Fruit fly (Drosophila melanogaster) whole organism, embryonic: ENCODE measurements around the gene CG3534.

Experiments used
- Bgb ChIP-seq: fragments of 200-800 bp; sonication (Bioruptor generic); IDR thresholded peaks from 2 replicates; pipeline ENCODE4 v1.3.6; 2022; ENCODE audit warnings: missing biosample characterization, missing genetic modification characterization; ENCODE audit not compliant: partially characterized antibody
- C15 ChIP-seq: fragments of 200-800 bp; sonication (Bioruptor generic); IDR thresholded peaks from 3 replicates; pipeline ENCODE4 v1.3.6; 2022; ENCODE audit warnings: missing biosample characterization, missing genetic modification characterization
- CG12659 ChIP-seq: fragments of 200-800 bp; sonication (Bioruptor generic); optimal IDR thresholded peaks from 3 replicates; lab custom pipeline; 2017; ENCODE audit warnings: mild to moderate bottlenecking, missing biosample characterization, missing genetic modification reagents, missing genetic modification characterization
- CG14050 ChIP-seq: fragments of 200-800 bp; sonication (Bioruptor generic); IDR thresholded peaks from 3 replicates; pipeline ENCODE4 v1.3.6; 2022; ENCODE audit warnings: missing biosample characterization, missing genetic modification characterization
- CG14667 ChIP-seq: fragments of 200-800 bp; sonication (Bioruptor generic); IDR thresholded peaks from 2 replicates; pipeline ENCODE4 v1.3.6; 2022; ENCODE audit warnings: missing biosample characterization, missing genetic modification characterization
- CG15479 ChIP-seq: fragments of 200-800 bp; sonication (Bioruptor generic); optimal IDR thresholded peaks from 3 replicates; lab custom pipeline; 2019; ENCODE audit warnings: missing biosample characterization, mild to moderate bottlenecking, missing genetic modification characterization, moderate library complexity
- CG15514 ChIP-seq: fragments of 200-800 bp; sonication (Bioruptor generic); optimal IDR thresholded peaks from 3 replicates; lab custom pipeline; 2017; ENCODE audit warnings: missing biosample characterization, missing genetic modification characterization, mild to moderate bottlenecking, moderate library complexity, missing genetic modification reagents
- CG17186 ChIP-seq: fragments of 200-800 bp; sonication (Bioruptor generic); optimal IDR thresholded peaks from 3 replicates; lab custom pipeline; 2017; ENCODE audit warnings: missing biosample characterization, missing genetic modification reagents, missing genetic modification characterization
- CG17912 ChIP-seq: fragments of 200-800 bp; sonication (Bioruptor generic); optimal IDR thresholded peaks from 2 replicates; lab custom pipeline; 2018; ENCODE audit warnings: missing biosample characterization, mild to moderate bottlenecking, missing genetic modification characterization
- CG43689 ChIP-seq: fragments of 200-800 bp; sonication (Bioruptor generic); IDR thresholded peaks from 2 replicates; pipeline ENCODE4 v1.3.6; 2022; ENCODE audit warnings: missing biosample characterization, missing genetic modification characterization
- CG4617 ChIP-seq: fragments of 200-800 bp; sonication (Bioruptor generic); optimal IDR thresholded peaks from 3 replicates; lab custom pipeline; 2016; ENCODE audit warnings: missing biosample characterization, missing genetic modification characterization, borderline replicate concordance
- CG4707 ChIP-seq: fragments of 200-800 bp; sonication (Bioruptor generic); optimal IDR thresholded peaks from 2 replicates; lab custom pipeline; 2018; ENCODE audit warnings: missing biosample characterization, mild to moderate bottlenecking, missing genetic modification characterization, moderate library complexity
- CG8924 ChIP-seq: fragments of 200-800 bp; optimal IDR thresholded peaks from 3 replicates; lab custom pipeline; 2019; ENCODE audit warnings: missing biosample characterization, mild to moderate bottlenecking, missing genetic modification characterization, moderate library complexity
- Dll ChIP-seq: fragments of 200-800 bp; sonication (Bioruptor generic); IDR thresholded peaks from 4 replicates; pipeline ENCODE4 v1.3.6; 2022; ENCODE audit warnings: missing biosample characterization, missing genetic modification characterization; ENCODE audit not compliant: partially characterized antibody
- Doc3 ChIP-seq: fragments of 200-800 bp; sonication (Bioruptor generic); IDR thresholded peaks from 3 replicates; pipeline ENCODE4 v1.3.6; 2022; ENCODE audit warnings: missing biosample characterization, missing genetic modification characterization; ENCODE audit not compliant: partially characterized antibody
- Dp ChIP-seq: fragments of 200-800 bp; sonication (Bioruptor generic); optimal IDR thresholded peaks from 2 replicates; lab custom pipeline; 2018; ENCODE audit warnings: missing biosample characterization, mild to moderate bottlenecking, missing genetic modification characterization, moderate library complexity
- Drgx ChIP-seq: fragments of 200-800 bp; sonication (Bioruptor generic); IDR thresholded peaks from 2 replicates; pipeline ENCODE4 v1.3.6; 2022; ENCODE audit warnings: missing biosample characterization, missing genetic modification characterization
- Eip74EF ChIP-seq, 2 experiments: fragments of 200-800 bp in 1 of 2; fragments of >200 bp in 1 of 2; sonication (Bioruptor generic) in 1 of 2; optimal IDR thresholded peaks; 2 replicates each; lab custom pipeline; 2017 to 2019; ENCODE audit warnings: missing biosample characterization in 2 of 2, missing genetic modification characterization in 2 of 2, mild to moderate bottlenecking in 1 of 2, moderate library complexity in 1 of 2
- Elba2 ChIP-seq: fragments of 200-800 bp; sonication (Bioruptor generic); optimal IDR thresholded peaks from 3 replicates; lab custom pipeline; 2016; ENCODE audit warnings: missing biosample characterization, missing genetic modification characterization
- Ets97D ChIP-seq: fragments of 200-800 bp; sonication (Bioruptor generic); optimal IDR thresholded peaks from 3 replicates; lab custom pipeline; 2016; ENCODE audit warnings: missing biosample characterization, missing genetic modification characterization
- Hey ChIP-seq: fragments of 200-800 bp; sonication (Bioruptor generic); optimal IDR thresholded peaks from 3 replicates; lab custom pipeline; 2018; ENCODE audit warnings: missing biosample characterization, mild to moderate bottlenecking, missing genetic modification characterization
- Hr3 ChIP-seq: fragments of 200-800 bp; sonication (Bioruptor generic); optimal IDR thresholded peaks from 3 replicates; lab custom pipeline; 2016; ENCODE audit warnings: missing biosample characterization, missing genetic modification characterization
- MESR4 ChIP-seq: fragments of 200-800 bp; sonication (Bioruptor generic); optimal IDR thresholded peaks from 2 replicates; lab custom pipeline; 2018; ENCODE audit warnings: missing biosample characterization, mild to moderate bottlenecking, missing genetic modification characterization, moderate library complexity
- Mad ChIP-seq: fragments of 200-800 bp; sonication (Bioruptor generic); optimal IDR thresholded peaks from 2 replicates; lab custom pipeline; 2016; ENCODE audit warnings: missing biosample characterization, missing genetic modification characterization
- Med ChIP-seq: fragments of 200-800 bp; sonication (Bioruptor generic); peaks from one replicate; lab custom pipeline; 2016; ENCODE audit warnings: missing biosample characterization, missing genetic modification characterization, mild to moderate bottlenecking, inconsistent platforms, moderate library complexity
- NC2β ChIP-seq: fragments of 200-800 bp; sonication (Bioruptor generic); optimal IDR thresholded peaks from 2 replicates; lab custom pipeline; 2016; ENCODE audit warnings: missing biosample characterization, missing genetic modification characterization
- NFAT ChIP-seq: fragments of 200-800 bp; sonication (Bioruptor generic); IDR thresholded peaks from 2 replicates; pipeline ENCODE4 v1.3.6; 2022; ENCODE audit warnings: missing biosample characterization, missing genetic modification characterization
- NK7.1 ChIP-seq: fragments of 200-800 bp; sonication (Bioruptor generic); optimal IDR thresholded peaks from 3 replicates; lab custom pipeline; 2016; ENCODE audit warnings: missing biosample characterization, missing genetic modification characterization
- Poxn ChIP-seq: fragments of 200-800 bp; sonication (Bioruptor generic); IDR thresholded peaks from 2 replicates; pipeline ENCODE4 v1.3.6; 2022; ENCODE audit warnings: missing biosample characterization, missing genetic modification characterization
- amos ChIP-seq: fragments of 200-800 bp; sonication (Bioruptor generic); IDR thresholded peaks from 2 replicates; pipeline ENCODE4 v1.3.6; 2022; ENCODE audit warnings: missing biosample characterization, missing genetic modification characterization; ENCODE audit not compliant: partially characterized antibody
- disco-r ChIP-seq: fragments of 200-800 bp; sonication (Bioruptor generic); optimal IDR thresholded peaks from 2 replicates; lab custom pipeline; 2016; ENCODE audit warnings: missing biosample characterization, missing genetic modification characterization
- dm ChIP-seq: fragments of 200-800 bp; sonication (Bioruptor generic); optimal IDR thresholded peaks from 3 replicates; lab custom pipeline; 2016; ENCODE audit warnings: missing biosample characterization, missing genetic modification characterization
- fd96Cb ChIP-seq: fragments of 200-800 bp; sonication (Bioruptor generic); optimal IDR thresholded peaks from 2 replicates; lab custom pipeline; 2018; ENCODE audit warnings: missing biosample characterization, mild to moderate bottlenecking, missing genetic modification characterization, moderate library complexity
- gsb ChIP-seq: fragments of 200-800 bp; sonication (Bioruptor generic); IDR thresholded peaks from 2 replicates; pipeline ENCODE4 v1.3.6; 2022; ENCODE audit warnings: missing biosample characterization, missing genetic modification characterization
- her ChIP-seq: fragments of 200-800 bp; sonication (Bioruptor generic); optimal IDR thresholded peaks from 2 replicates; lab custom pipeline; 2016; ENCODE audit warnings: missing biosample characterization, missing genetic modification characterization
- knrl ChIP-seq: fragments of 200-800 bp; sonication (Bioruptor generic); IDR thresholded peaks from 3 replicates; pipeline ENCODE4 v1.3.6; 2022; ENCODE audit warnings: missing biosample characterization, missing genetic modification characterization; ENCODE audit not compliant: partially characterized antibody
- mld ChIP-seq: fragments of 200-800 bp; sonication (Bioruptor generic); IDR thresholded peaks from 3 replicates; pipeline ENCODE4 v1.3.6; 2022; ENCODE audit warnings: missing biosample characterization, missing genetic modification characterization; ENCODE audit not compliant: partially characterized antibody
- nmo ChIP-seq: fragments of 200-800 bp; sonication (Bioruptor generic); optimal IDR thresholded peaks from 2 replicates; lab custom pipeline; 2018; ENCODE audit warnings: missing biosample characterization, mild to moderate bottlenecking, missing genetic modification characterization, moderate library complexity
- oc ChIP-seq: fragments of 200-800 bp; sonication (Bioruptor generic); optimal IDR thresholded peaks from 2 replicates; lab custom pipeline; 2018; ENCODE audit warnings: missing biosample characterization, mild to moderate bottlenecking, missing genetic modification characterization, moderate library complexity
- phol ChIP-seq: fragments of 200-800 bp; sonication (Bioruptor generic); optimal IDR thresholded peaks from 3 replicates; lab custom pipeline; 2018; ENCODE audit warnings: missing biosample characterization, mild to moderate bottlenecking, missing genetic modification characterization, moderate library complexity
- sens-2 ChIP-seq: fragments of 200-800 bp; sonication (Bioruptor generic); IDR thresholded peaks from 2 replicates; pipeline ENCODE4 v1.3.6; 2022; ENCODE audit warnings: missing biosample characterization, missing genetic modification characterization
- sima ChIP-seq: fragments of 200-800 bp; sonication (Bioruptor generic); optimal IDR thresholded peaks from 2 replicates; lab custom pipeline; 2016; ENCODE audit warnings: missing biosample characterization, missing genetic modification characterization
- sisA ChIP-seq: fragments of 200-800 bp; sonication (Bioruptor generic); IDR thresholded peaks from 2 replicates; pipeline ENCODE4 v1.3.6; 2022; ENCODE audit warnings: missing biosample characterization, missing genetic modification characterization
- sna ChIP-seq: fragments of 200-800 bp; sonication (Bioruptor generic); IDR thresholded peaks from 2 replicates; pipeline ENCODE4 v1.3.6; 2022; ENCODE audit warnings: missing biosample characterization, missing genetic modification characterization; ENCODE audit not compliant: partially characterized antibody
- ttk ChIP-seq: fragments of 200-800 bp; sonication (Bioruptor generic); IDR thresholded peaks from 2 replicates; pipeline ENCODE4 v2.1.2; 2022; ENCODE audit warnings: missing biosample characterization, missing genetic modification characterization
- unc-4 ChIP-seq: fragments of 200-800 bp; sonication (Bioruptor generic); IDR thresholded peaks from 2 replicates; pipeline ENCODE4 v1.3.6; 2022; ENCODE audit warnings: missing biosample characterization, missing genetic modification characterization; ENCODE audit not compliant: partially characterized antibody
- usp ChIP-seq: fragments of >200 bp; optimal IDR thresholded peaks from 2 replicates; lab custom pipeline; 2017; ENCODE audit warnings: missing biosample characterization, missing genetic modification characterization
- wdn ChIP-seq: fragments of 200-800 bp; sonication (Bioruptor generic); IDR thresholded peaks from 2 replicates; pipeline ENCODE4 v1.3.6; 2022; ENCODE audit warnings: missing biosample characterization, missing genetic modification characterization
- zfh2 ChIP-seq: fragments of 200-800 bp; sonication (Bioruptor generic); optimal IDR thresholded peaks from 2 replicates; lab custom pipeline; 2016; ENCODE audit warnings: missing biosample characterization, missing genetic modification characterization

CG3534 gene

dm6 chr3R:17042838-17043569, 46.8 kb downstream of the CG3534 start, which contains the start of the genes bdwf and Patr-1 (continued):
- TF ChIP-seq CG8924 (tag; lab: Kevin White, UChicago) (peak; percentile 36), phol (tag; lab: Kevin White, UChicago) (peak; percentile 43), gsb (GFP tag; lab: Robert Waterston, UW) (no peak), knrl (GFP tag; lab: Robert Waterston, UW) (peak; percentile 94), CG17912 (no peak), Ets97D (peak; percentile 51), sens-2 (GFP tag; lab: Robert Waterston, UW) (no peak), unc-4 (peak; percentile 88), sisA (GFP tag; lab: Robert Waterston, UW) (no peak), Drgx (GFP tag; lab: Robert Waterston, UW) (no peak), disco-r (peak; percentile 16), Dll (GFP tag; lab: Robert Waterston, UW) (peak; percentile 92), Bgb (GFP tag; lab: Robert Waterston, UW) (peak; percentile 89), sima (GFP tag; lab: Kevin White, UChicago) (no peak), CG14667 (no peak), CG17186 (peak; percentile 46), CG4617 (GFP tag; lab: Kevin White, UChicago) (no peak), Eip74EF (GFP tag; optimal IDR thresholded peaks at IDR 0.05; lab: Kevin White, UChicago) (no peak), zfh2 (GFP tag; lab: Kevin White, UChicago) (peak; percentile 2), MESR4 (GFP tag; lab: Kevin White, UChicago) (peak; percentile 62), dm (GFP tag; lab: Kevin White, UChicago) (no peak), nmo (peak; percentile 69), C15 (GFP tag; lab: Robert Waterston, UW) (no peak), Med (GFP tag; lab: Kevin White, UChicago) (peak; percentile 73), NK7.1 (GFP tag; lab: Kevin White, UChicago) (no peak), sna (GFP tag; lab: Robert Waterston, UW) (peak; percentile 77), Elba2 (GFP tag; lab: Kevin White, UChicago) (no peak), Mad (no peak), CG12659 (peak; percentile 61), NC2β (peak; percentile 4), CG15514 (GFP tag; lab: Kevin White, UChicago) (peak; percentile 99), CG43689 (GFP tag; lab: Robert Waterston, UW) (no peak), usp (no peak), Hr3 (peak; percentile 35)

DNA sequence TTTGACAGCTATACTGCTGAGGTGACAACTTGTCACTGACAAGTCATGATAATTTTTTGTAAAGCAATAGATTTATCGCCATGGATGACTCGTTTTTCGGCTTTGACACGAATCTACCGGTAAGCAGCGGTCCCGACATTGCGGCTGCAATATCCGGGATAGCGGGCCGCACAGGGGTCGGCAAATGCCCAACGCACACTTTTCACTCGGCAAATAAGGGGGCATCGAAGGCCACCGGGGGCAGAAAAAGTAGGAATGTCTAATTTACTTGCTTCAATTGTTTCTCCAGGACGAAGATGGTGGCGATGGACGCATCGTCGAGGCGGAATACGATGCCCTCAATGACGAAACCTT, 47.3 kb downstream of the CG3534 start:
- TF ChIP-seq Bgb (GFP tag; lab: Robert Waterston, UW) (no peak), Hey (tag; lab: Kevin White, UChicago) (peak; percentile 60), CG14050 (GFP tag; lab: Robert Waterston, UW) (no peak), mld (GFP tag; lab: Robert Waterston, UW) (no peak; the same call in 2 of the 3 replicates), CG4707 (GFP tag; lab: Kevin White, UChicago) (no peak), oc (tag; lab: Kevin White, UChicago) (no peak), wdn (no peak), Dp (no peak), ttk (GFP tag; lab: Robert Waterston, UW) (no peak), Doc3 (GFP tag; lab: Robert Waterston, UW) (0 out of 3 replicates have a peak, but pooled peaks have one; percentile 5), Poxn (GFP tag; lab: Robert Waterston, UW) (no peak), her (GFP tag; lab: Kevin White, UChicago) (no peak), sna (GFP tag; lab: Robert Waterston, UW) (peak; percentile 51; the same call in 1 of the 2 replicates), NFAT (GFP tag; lab: Robert Waterston, UW) (no peak), amos (GFP tag; lab: Robert Waterston, UW) (no peak), Med (GFP tag; lab: Kevin White, UChicago) (peak; percentile 44), fd96Cb (tag; lab: Kevin White, UChicago) (no peak), CG15479 (GFP tag; lab: Kevin White, UChicago) (no peak)
